Worm (Caenorhabditis elegans): Measurements from ENCODE around the gene zig-5.
A peak's percentile ranks its signal among the peaks of the same experiment; 100 is the strongest.

zig-5 gene

DNA sequence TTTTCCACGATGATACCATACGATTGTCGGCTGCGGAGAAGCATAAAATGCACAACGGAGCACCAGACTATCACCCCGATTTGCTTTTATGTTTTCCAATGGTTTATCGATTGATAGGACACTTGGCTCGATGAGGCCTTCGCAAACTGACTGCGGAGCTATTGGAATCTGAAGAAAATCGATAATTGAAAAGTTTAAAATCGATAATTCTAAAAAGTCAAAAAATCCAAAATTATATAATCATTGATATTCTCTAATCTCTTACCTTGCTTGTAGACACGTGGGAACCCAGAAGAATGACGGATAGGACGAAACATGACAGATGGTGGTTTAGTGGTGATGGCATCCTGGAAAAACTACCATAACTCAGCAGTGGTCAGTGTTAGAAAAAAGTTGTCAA is at the start of gene zig-5:
Gene zig-5, minus strand, starts transcription at position 349 of the 400 bp plus-strand sequence.
- no peak for TF ChIP-seq mxl-1 (tag; optimal IDR thresholded peaks at IDR 0.05)
- no peak for TF ChIP-seq ccch-3 (GFP tag; optimal IDR thresholded peaks at IDR 0.05)
- TF ChIP-seq tlf-1 (GFP tag; optimal IDR thresholded peaks at IDR 0.05): no peak
- no peak for TF ChIP-seq mel-28 (tag; optimal IDR thresholded peaks at IDR 0.05; ENCODE audit: borderline replicate concordance)
- TF ChIP-seq cebp-2 (GFP tag; IDR thresholded peaks at IDR 0.05): no peak
- no peak for TF ChIP-seq pbrm-1 (GFP tag; IDR thresholded peaks at IDR 0.05)
- no peak for TF ChIP-seq mcd-1 (GFP tag; IDR thresholded peaks at IDR 0.05)
- TF ChIP-seq Y95B8A.8 (GFP tag; IDR thresholded peaks at IDR 0.05): no peak
- TF ChIP-seq T26A5.8 (tag; optimal IDR thresholded peaks at IDR 0.05): no peak
- TF ChIP-seq hmg-20 (GFP tag; IDR thresholded peaks at IDR 0.05): no peak
- no peak for TF ChIP-seq nhr-27 (tag; optimal IDR thresholded peaks at IDR 0.05)
- TF ChIP-seq B0336.3 (GFP tag; IDR thresholded peaks at IDR 0.05): no peak
- no peak for TF ChIP-seq snpc-1.3 (tag; optimal IDR thresholded peaks at IDR 0.05; ENCODE audit: insufficient read depth)
- TF ChIP-seq ets-4 (GFP tag; optimal IDR thresholded peaks at IDR 0.05): no peak
- no peak for TF ChIP-seq F57A8.1 (GFP tag; optimal IDR thresholded peaks at IDR 0.05)
- TF ChIP-seq tbp1 (GFP tag; optimal IDR thresholded peaks at IDR 0.05): no peak
- TF ChIP-seq tbx-9 (tag; optimal IDR thresholded peaks at IDR 0.05; ENCODE audit: borderline replicate concordance): no peak
- no peak for TF ChIP-seq ceh-58 (GFP tag; IDR thresholded peaks at IDR 0.05)

DNA sequence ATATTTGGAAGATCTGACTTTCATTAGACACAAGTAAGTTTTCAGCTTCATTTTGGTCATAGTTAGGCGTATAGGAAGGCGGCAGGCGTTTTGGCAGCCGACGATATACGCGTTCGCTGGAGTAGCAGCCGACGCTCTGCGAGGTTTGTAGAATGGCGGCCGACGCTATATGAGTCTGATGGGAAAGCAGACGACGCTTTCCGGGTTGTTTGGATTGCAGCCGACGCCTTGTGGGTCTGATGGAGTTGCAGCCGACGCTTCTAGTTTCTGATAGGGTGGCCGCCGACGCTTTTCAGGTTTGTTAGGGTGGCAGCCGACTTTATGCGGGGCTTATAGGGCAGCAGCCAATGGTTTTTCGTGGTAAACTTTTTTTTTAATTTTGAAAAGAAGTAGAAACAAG is 49.5 kb upstream of the zig-5 start:
- TF ChIP-seq zfh-2 (GFP tag; conservative IDR thresholded peaks at IDR 0.05) (peak; percentile 47; the same call in 1 of the 2 replicates), snpc-4 (GFP tag; optimal IDR thresholded peaks at IDR 0.05) (no peak), snpc-4 (tag; optimal IDR thresholded peaks at IDR 0.05) (peak in 1 of 4 experiments; percentile 52), Y95B8A.8 (GFP tag; IDR thresholded peaks at IDR 0.05) (no peak)

DNA sequence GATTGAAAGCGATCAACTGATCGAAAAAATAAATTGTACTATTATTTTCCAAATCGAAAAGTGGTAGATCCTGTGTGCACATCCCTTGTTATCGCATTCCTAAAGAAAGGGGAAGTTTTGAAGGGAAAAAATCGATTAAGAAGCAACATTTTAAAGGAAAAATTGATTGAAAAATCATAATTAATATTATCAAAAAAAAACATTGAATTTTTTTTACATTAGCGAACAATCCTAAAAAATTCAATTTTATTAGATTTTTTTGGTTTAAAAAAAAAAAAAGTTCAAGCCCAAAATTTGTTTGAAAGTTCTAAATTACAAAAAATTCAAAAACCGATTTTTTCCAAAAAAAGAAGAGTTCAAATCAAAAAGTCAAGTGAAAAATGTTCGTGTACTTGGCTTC is 41.8 kb upstream of the zig-5 start, which contains the start of gene dmsr-5:
Gene dmsr-5, minus strand, starts transcription at position 101 of the 400 bp plus-strand sequence.
- TF ChIP-seq hmg-1.2 (GFP tag; IDR thresholded peaks at IDR 0.05): no peak
- no peak for TF ChIP-seq hrde-1 (tag; optimal IDR thresholded peaks at IDR 0.05; ENCODE audit: borderline replicate concordance)

DNA sequence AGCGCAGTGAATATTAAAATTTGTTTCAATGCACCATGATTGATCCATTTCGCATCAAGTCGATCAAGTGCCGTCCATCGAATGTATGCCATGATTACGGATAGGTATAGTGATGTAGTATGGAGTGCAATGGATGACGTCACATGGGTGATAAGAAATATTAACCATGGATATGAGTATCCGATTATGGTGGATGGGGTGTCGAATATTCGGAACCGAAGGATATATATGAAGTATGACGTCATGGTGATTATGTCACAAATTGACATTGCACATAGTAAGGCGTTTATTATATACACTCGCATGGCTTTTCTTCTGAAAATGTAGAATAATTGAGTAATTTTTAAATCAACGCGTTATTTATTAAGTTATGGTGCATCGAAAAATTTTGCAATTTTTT is 40.8 kb upstream of the zig-5 start:
- no peak for TF ChIP-seq rec-8 (tag; optimal IDR thresholded peaks at IDR 0.05)

DNA sequence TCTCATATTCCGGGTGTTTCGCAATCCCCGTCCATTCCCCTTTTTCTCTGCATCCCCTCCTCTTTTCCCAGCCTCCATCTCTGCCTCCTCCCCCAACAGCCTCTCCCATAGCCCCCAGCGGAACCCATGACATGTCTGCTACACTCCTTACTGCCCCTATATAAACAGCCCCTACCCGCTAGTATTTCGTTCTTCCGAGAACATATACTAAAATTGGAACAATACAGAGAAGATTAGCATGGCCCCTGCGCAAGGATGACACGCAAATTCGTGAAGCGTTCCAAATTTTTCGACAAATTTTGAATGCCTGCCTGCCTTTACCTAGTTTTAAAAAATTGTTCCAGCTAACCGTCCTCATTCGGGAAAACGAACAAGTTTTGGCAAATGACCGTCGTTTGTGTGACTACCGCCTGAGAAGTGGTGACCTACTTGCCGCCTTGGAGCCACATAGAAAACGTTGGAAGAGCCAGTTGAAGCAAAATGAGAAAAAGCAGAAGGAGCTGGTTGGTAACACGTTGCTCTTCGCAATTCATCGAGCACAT is 36.3 kb upstream of the zig-5 start:
- peak in 2 of 3 experiments; percentile 65 to 93 for TF ChIP-seq lin-35 (GFP tag; optimal IDR thresholded peaks at IDR 0.05)
- peak; percentile 89 for TF ChIP-seq D2030.7 (GFP tag; IDR thresholded peaks at IDR 0.05)
- peak; percentile 28 for TF ChIP-seq F55B11.4 (tag; optimal IDR thresholded peaks at IDR 0.05; ENCODE audit: borderline replicate concordance, insufficient read depth)
- peak; percentile 97 for TF ChIP-seq snpc-1.1 (tag; optimal IDR thresholded peaks at IDR 0.05; ENCODE audit: insufficient read depth)
- TF ChIP-seq lin-26 (GFP tag; IDR thresholded peaks at IDR 0.05): peak; percentile 98
- peak; percentile 97 for TF ChIP-seq mxl-1 (tag; optimal IDR thresholded peaks at IDR 0.05)
- TF ChIP-seq F52B5.7 (tag; optimal IDR thresholded peaks at IDR 0.05): peak; percentile 97
- TF ChIP-seq nhr-179 (tag; optimal IDR thresholded peaks at IDR 0.05): peak; percentile 80
- peak; percentile 97 for TF ChIP-seq dox-1 (GFP tag; IDR thresholded peaks at IDR 0.05)
- TF ChIP-seq mes-4 (tag; optimal IDR thresholded peaks at IDR 0.05): peak; percentile 90
- TF ChIP-seq snpc-1.3 (tag; optimal IDR thresholded peaks at IDR 0.05; ENCODE audit: insufficient read depth): peak; percentile 94
- peak; percentile 67 for TF ChIP-seq attf-3 (GFP tag; conservative IDR thresholded peaks at IDR 0.05)
- TF ChIP-seq F49E8.2 (tag; optimal IDR thresholded peaks at IDR 0.05; ENCODE audit: insufficient read depth): peak; percentile 78
- peak; percentile 79 for TF ChIP-seq hsf-1 (GFP tag; IDR thresholded peaks at IDR 0.05)
- TF ChIP-seq Y95B8A.8 (GFP tag; IDR thresholded peaks at IDR 0.05): peak; percentile 84
- TF ChIP-seq K12H6.12 (tag; optimal IDR thresholded peaks at IDR 0.05): peak; percentile 96
- TF ChIP-seq F57A8.1 (GFP tag; optimal IDR thresholded peaks at IDR 0.05): peak; percentile 93
- peak; percentile 68 for TF ChIP-seq F33H1.4 (GFP tag; IDR thresholded peaks at IDR 0.05)
- TF ChIP-seq nhr-80 (tag; optimal IDR thresholded peaks at IDR 0.05): peak; percentile 50
- TF ChIP-seq Y56A3A.18 (GFP tag; IDR thresholded peaks at IDR 0.05): peak; percentile 98
- TF ChIP-seq madf-3 (GFP tag; IDR thresholded peaks at IDR 0.05): peak; percentile 88
